Fruit fly (Drosophila melanogaster): ENCODE measurements around the gene CG6707.
A peak's percentile ranks its signal among the peaks of the same experiment; 100 is the strongest.

The CG6707 gene

DNA sequence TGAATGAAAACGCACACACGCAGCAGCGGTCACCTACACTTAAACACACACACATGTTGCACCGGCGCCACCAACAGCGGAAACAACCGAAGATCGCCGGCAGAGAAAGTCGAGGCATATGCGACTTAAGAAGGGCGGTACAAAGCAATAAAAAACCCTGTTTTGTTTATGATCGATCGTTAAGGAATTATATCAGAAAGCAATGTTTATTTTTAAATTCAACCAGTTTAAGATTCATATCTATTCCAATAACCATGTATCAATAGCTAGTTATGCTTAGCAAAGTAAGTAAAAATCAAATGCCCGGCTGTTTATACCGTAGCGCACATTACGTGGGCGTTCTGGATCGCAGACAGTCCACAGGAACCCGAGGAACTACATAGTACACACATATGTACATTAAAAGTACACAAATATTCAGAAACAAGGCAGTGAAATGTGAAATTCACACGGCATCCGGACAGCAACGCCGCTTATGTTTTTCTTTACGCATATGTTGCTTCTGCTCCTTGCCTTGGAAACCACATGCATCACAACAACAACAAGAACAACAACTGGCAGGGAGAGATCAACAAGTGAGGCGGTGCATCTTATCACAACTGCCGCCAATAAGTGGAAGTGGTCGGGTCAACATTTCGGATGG, 42.5 kb downstream of the CG6707 start (continued):
- TF ChIP-seq CG14014 (GFP tag; IDR thresholded peaks at IDR 0.05): peak; percentile 96
- peak; percentile 93 for TF ChIP-seq BtbVII (GFP tag; optimal IDR thresholded peaks at IDR 0.05)
- TF ChIP-seq CG12744 (GFP tag; optimal IDR thresholded peaks at IDR 0.05): peak; percentile 94
- peak; percentile 97 for TF ChIP-seq oc (tag; optimal IDR thresholded peaks at IDR 0.05)
- TF ChIP-seq peb (GFP tag; IDR thresholded peaks at IDR 0.05): peak; percentile 97
- peak; percentile 95 for TF ChIP-seq tx (GFP tag; optimal IDR thresholded peaks at IDR 0.05)
- TF ChIP-seq CG12104 (GFP tag; optimal IDR thresholded peaks at IDR 0.05): peak; percentile 95
- peak; percentile 99 for TF ChIP-seq zfh1 (GFP tag; IDR thresholded peaks at IDR 0.05)
- peak; percentile 93 for TF ChIP-seq Nf-YA (GFP tag; IDR thresholded peaks at IDR 0.05)
- TF ChIP-seq slbo (GFP tag; IDR thresholded peaks at IDR 0.05): peak; percentile 94
- peak; percentile 89 for TF ChIP-seq CG6175 (GFP tag; IDR thresholded peaks at IDR 0.05)
- TF ChIP-seq MBD-R2 (GFP tag; IDR thresholded peaks at IDR 0.05): peak; percentile 64; the same call in 1 of the 2 replicates
- TF ChIP-seq Max (GFP tag; optimal IDR thresholded peaks at IDR 0.05): peak; percentile 98
- TF ChIP-seq sug (tag; optimal IDR thresholded peaks at IDR 0.05): peak; percentile 81
- TF ChIP-seq CG10147 (GFP tag; optimal IDR thresholded peaks at IDR 0.05): peak; percentile 94
- peak; percentile 88 for TF ChIP-seq gsb (GFP tag; IDR thresholded peaks at IDR 0.05)
- peak; percentile 91 for TF ChIP-seq Dip3 (GFP tag; optimal IDR thresholded peaks at IDR 0.05)
- TF ChIP-seq CG5180 (GFP tag; optimal IDR thresholded peaks at IDR 0.05): peak; percentile 92
- peak; percentile 98 for TF ChIP-seq ind (GFP tag; optimal IDR thresholded peaks at IDR 0.05)
- TF ChIP-seq CG9215 (GFP tag; IDR thresholded peaks at IDR 0.05): peak; percentile 88
- peak; percentile 95 for TF ChIP-seq CG14441 (GFP tag; IDR thresholded peaks at IDR 0.05)
- peak; percentile 95 for TF ChIP-seq CG12219 (GFP tag; optimal IDR thresholded peaks at IDR 0.05)
- peak; percentile 97 for TF ChIP-seq Neu2 (GFP tag; optimal IDR thresholded peaks at IDR 0.05; ENCODE audit: borderline replicate concordance)
- peak; percentile 99 for TF ChIP-seq CG4424 (GFP tag; optimal IDR thresholded peaks at IDR 0.05)
- peak; percentile 92 for TF ChIP-seq CG43689 (GFP tag; IDR thresholded peaks at IDR 0.05)
- peak; percentile 96 for TF ChIP-seq lilli (GFP tag; optimal IDR thresholded peaks at IDR 0.05)
- TF ChIP-seq CG10267 (tag; optimal IDR thresholded peaks at IDR 0.05): peak; percentile 95
- TF ChIP-seq CkIIα-i1 (GFP tag; IDR thresholded peaks at IDR 0.05): peak; percentile 51; the same call in 1 of the 2 replicates
- peak; percentile 93 for TF ChIP-seq crc (GFP tag; optimal IDR thresholded peaks at IDR 0.05)
- TF ChIP-seq tgo (GFP tag; IDR thresholded peaks at IDR 0.05): peak; percentile 95
- TF ChIP-seq sd (tag; optimal IDR thresholded peaks at IDR 0.05): peak; percentile 80
- peak; percentile 81 for TF ChIP-seq Fer2 (tag; optimal IDR thresholded peaks at IDR 0.05)
- TF ChIP-seq Kr (GFP tag; optimal IDR thresholded peaks at IDR 0.05): peak; percentile 77
- peak; percentile 95 for TF ChIP-seq CG11247 (GFP tag; IDR thresholded peaks at IDR 0.05)
- peak; percentile 85 for TF ChIP-seq CG6854 (GFP tag; optimal IDR thresholded peaks at IDR 0.05)
- peak; percentile 84 for TF ChIP-seq Myb (GFP tag; optimal IDR thresholded peaks at IDR 0.05)
- TF ChIP-seq CG15073 (GFP tag; optimal IDR thresholded peaks at IDR 0.05): peak; percentile 85
- TF ChIP-seq Chrac-16 (GFP tag; optimal IDR thresholded peaks at IDR 0.05): peak; percentile 97
- peak; percentile 96 for TF ChIP-seq CG4360 (GFP tag; IDR thresholded peaks at IDR 0.05)
- peak; percentile 96 for TF ChIP-seq CG6272 (GFP tag; IDR thresholded peaks at IDR 0.05)
- TF ChIP-seq CG15601 (tag; optimal IDR thresholded peaks at IDR 0.05): peak; percentile 96
- TF ChIP-seq cad (GFP tag; optimal IDR thresholded peaks at IDR 0.05): no peak
- TF ChIP-seq pan (optimal IDR thresholded peaks at IDR 0.05): no peak
- TF ChIP-seq pan (GFP tag; optimal IDR thresholded peaks at IDR 0.05 in 1 of 2, IDR thresholded peaks at IDR 0.05 in 1 of 2): peak in 1 of 2 experiments; percentile 96
- peak; percentile 98 for TF ChIP-seq Spps (tag; optimal IDR thresholded peaks at IDR 0.05)
- peak; percentile 92 for TF ChIP-seq Atf6 (GFP tag; IDR thresholded peaks at IDR 0.05)
- peak; percentile 97 for TF ChIP-seq CG30403 (GFP tag; optimal IDR thresholded peaks at IDR 0.05)
- peak; percentile 96 for TF ChIP-seq Camta (GFP tag; optimal IDR thresholded peaks at IDR 0.05)
- peak; percentile 99 for TF ChIP-seq CG9727 (GFP tag; optimal IDR thresholded peaks at IDR 0.05)
- TF ChIP-seq D19A (tag; optimal IDR thresholded peaks at IDR 0.05): peak; percentile 96
- peak; percentile 98 for TF ChIP-seq Asciz (GFP tag; optimal IDR thresholded peaks at IDR 0.05)

All from whole organism, embryonic.